Worm (Caenorhabditis elegans) whole organism, L4/young adult: Measurements from ENCODE around the gene F58B4.3.

Experiments
- dao-5 ChIP-seq: sonication (generic microtip); optimal IDR thresholded peaks from 2 replicates; lab custom pipeline; 2016; ENCODE audit warnings: missing genotype, missing genetic modification characterization, moderate library complexity, missing compliant biosample characterization
- him-1 ChIP-seq: sonication (generic microtip); optimal IDR thresholded peaks from 2 replicates; lab custom pipeline; 2016; ENCODE audit warnings: missing genotype, missing genetic modification reagents, missing genetic modification characterization, missing compliant biosample characterization

DNA sequence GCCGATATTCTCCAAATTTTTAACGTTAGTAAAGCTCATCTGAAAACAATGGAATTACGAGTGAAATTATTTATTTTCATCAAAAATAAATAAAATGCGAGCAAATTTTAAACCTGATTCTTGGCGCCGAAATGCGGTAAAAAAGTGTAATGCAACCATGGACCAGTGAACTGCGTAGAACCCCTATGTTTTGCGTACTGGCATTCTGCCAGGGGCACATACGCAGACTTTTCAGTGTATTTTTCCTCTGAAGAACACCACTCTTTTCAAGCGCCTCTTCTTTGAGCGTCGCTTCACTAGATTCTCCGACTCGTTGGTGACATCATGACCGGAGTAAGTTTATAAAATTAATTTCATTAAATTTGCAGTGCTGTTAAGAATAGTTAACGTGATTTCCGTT lies 35.9 kb downstream of the F58B4.3 start, which contains the start of the genes ctf-4 and eef-1G:
- TF ChIP-seq him-1 (tag; lab: Kevin White, UChicago), result peak; percentile 89
- no peak for TF ChIP-seq dao-5 (tag; lab: Kevin White, UChicago)
